Worm (Caenorhabditis elegans): ENCODE measurements around the gene srlf-13.

- TF ChIP-seq aly-2 (tag; optimal IDR thresholded peaks at IDR 0.05) (no peak), unc-62 (GFP tag; optimal IDR thresholded peaks at IDR 0.05) (no peak), nhr-10 (tag; optimal IDR thresholded peaks at IDR 0.05) (no peak), nhr-11 (tag; optimal IDR thresholded peaks at IDR 0.05) (no peak), egl-27 (tag; optimal IDR thresholded peaks at IDR 0.05) (no peak), elt-3 (tag; optimal IDR thresholded peaks at IDR 0.05) (no peak), ceh-82 (tag; optimal IDR thresholded peaks at IDR 0.05) (no peak), lin-11 (tag; optimal IDR thresholded peaks at IDR 0.05) (no peak), ama-1 (optimal IDR thresholded peaks at IDR 0.05) (no peak), skn-1 (tag; optimal IDR thresholded peaks at IDR 0.05) (no peak), blmp-1 (tag; optimal IDR thresholded peaks at IDR 0.05; ENCODE audit: insufficient read depth) (no peak)
Measured at ce11 chrIV:10868629-10869251, 27.7 kb downstream of the srlf-13 start, which contains the start of gene F13E9.11.
